Worm (Caenorhabditis elegans): Measurements from ENCODE around the gene T09B9.1.

- TF ChIP-seq snpc-4 (GFP tag; optimal IDR thresholded peaks at IDR 0.05) (no peak), snpc-4 (tag; optimal IDR thresholded peaks at IDR 0.05) (no peak), snpc-1.3 (tag; optimal IDR thresholded peaks at IDR 0.05; ENCODE audit: insufficient read depth) (no peak), sea-2 (GFP tag; IDR thresholded peaks at IDR 0.05) (no peak), attf-6 (GFP tag; IDR thresholded peaks at IDR 0.05) (no peak), unc-130 (GFP tag; optimal IDR thresholded peaks at IDR 0.05) (no peak), ceh-58 (GFP tag; IDR thresholded peaks at IDR 0.05) (no peak), lin-54 (GFP tag; optimal IDR thresholded peaks at IDR 0.05) (no peak), let-526 (GFP tag; IDR thresholded peaks at IDR 0.05) (no peak), tbx-9 (tag; optimal IDR thresholded peaks at IDR 0.05; ENCODE audit: borderline replicate concordance) (no peak), nhr-120 (GFP tag; IDR thresholded peaks at IDR 0.05) (no peak), dpl-1 (GFP tag; optimal IDR thresholded peaks at IDR 0.05) (no peak), ztf-18 (tag; optimal IDR thresholded peaks at IDR 0.05) (no peak), unc-62 (GFP tag; optimal IDR thresholded peaks at IDR 0.05) (no peak), ekl-4 (GFP tag; IDR thresholded peaks at IDR 0.05) (no peak)
Measured at ce11 chrX:9807377-9808048, 50.4 kb downstream of the T09B9.1 start, which contains the start of gene lgc-47.

Data from whole organism, young adult.